Fruit fly (Drosophila melanogaster): Measurements from ENCODE around the gene Traf6.

Gene Traf6

DNA sequence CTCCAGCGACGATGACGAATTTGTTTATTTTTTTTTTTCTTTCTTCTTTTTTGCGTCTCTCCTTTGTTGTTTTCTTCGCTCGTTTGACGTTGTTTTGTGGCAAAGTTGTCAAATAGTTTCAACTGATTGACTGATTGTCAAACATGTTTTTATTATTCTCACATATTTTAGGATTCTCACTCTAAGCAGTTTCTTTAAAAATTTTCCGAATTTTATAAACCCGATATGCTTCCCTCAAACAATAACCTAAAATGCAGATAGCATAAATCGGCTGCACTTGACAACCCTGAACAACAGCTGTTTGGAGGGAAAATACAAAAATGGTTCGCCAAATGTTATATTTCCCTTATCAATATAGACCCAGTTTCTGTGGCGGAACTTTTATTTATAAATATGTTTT, 13.6 kb downstream of the Traf6 start, which contains the start of gene CG17982 (continued):
- TF ChIP-seq CG3065 (GFP tag; optimal IDR thresholded peaks at IDR 0.05), result peak; percentile 2
- TF ChIP-seq Dad (GFP tag; optimal IDR thresholded peaks at IDR 0.05), result peak; percentile 81
- TF ChIP-seq Taf1 (GFP tag; IDR thresholded peaks at IDR 0.05), result peak; percentile 57
- peak; percentile 27 for TF ChIP-seq pfk (GFP tag; optimal IDR thresholded peaks at IDR 0.05)
- no peak for TF ChIP-seq jing (GFP tag; optimal IDR thresholded peaks at IDR 0.05)
- peak; percentile 76 for TF ChIP-seq CG9609 (GFP tag; optimal IDR thresholded peaks at IDR 0.05)
- peak; percentile 16 for TF ChIP-seq CG10274 (GFP tag; optimal IDR thresholded peaks at IDR 0.05)
- TF ChIP-seq CG13624 (GFP tag; optimal IDR thresholded peaks at IDR 0.05), result peak; percentile 89
- TF ChIP-seq Bteb2 (GFP tag; optimal IDR thresholded peaks at IDR 0.05), result peak; percentile 86
- TF ChIP-seq CG14441 (GFP tag; IDR thresholded peaks at IDR 0.05), result peak; percentile 80
- peak; percentile 77 for TF ChIP-seq CG18619 (GFP tag; optimal IDR thresholded peaks at IDR 0.05)
- peak; percentile 71 for TF ChIP-seq pnt (GFP tag; optimal IDR thresholded peaks at IDR 0.05)
- peak; percentile 59 for TF ChIP-seq Hand (GFP tag; optimal IDR thresholded peaks at IDR 0.05)
- TF ChIP-seq peb (GFP tag; IDR thresholded peaks at IDR 0.05), result no peak
- TF ChIP-seq CG18764 (GFP tag; optimal IDR thresholded peaks at IDR 0.05), result peak; percentile 65
- TF ChIP-seq row (GFP tag; IDR thresholded peaks at IDR 0.05), result peak; percentile 90
- TF ChIP-seq Hr78 (GFP tag; optimal IDR thresholded peaks at IDR 0.05), result peak in 1 of 2 experiments; percentile 16
- TF ChIP-seq h (optimal IDR thresholded peaks at IDR 0.05), result no peak
- TF ChIP-seq CG15696 (tag; optimal IDR thresholded peaks at IDR 0.05), result peak; percentile 77
- peak; percentile 35 for TF ChIP-seq wek (GFP tag; optimal IDR thresholded peaks at IDR 0.05)
- TF ChIP-seq lmd (GFP tag; IDR thresholded peaks at IDR 0.05), result peak; percentile 79
- TF ChIP-seq CG12299 (tag; optimal IDR thresholded peaks at IDR 0.05), result peak; percentile 86
- TF ChIP-seq CG12942 (GFP tag; optimal IDR thresholded peaks at IDR 0.05), result peak; percentile 80
- peak; percentile 86 for TF ChIP-seq chn (GFP tag; optimal IDR thresholded peaks at IDR 0.05)
- peak; percentile 53 for TF ChIP-seq Hmx (GFP tag; optimal IDR thresholded peaks at IDR 0.05)
- TF ChIP-seq tgo (GFP tag; IDR thresholded peaks at IDR 0.05), result peak; percentile 83
- peak; percentile 81 for TF ChIP-seq eyg (GFP tag; optimal IDR thresholded peaks at IDR 0.05)
- TF ChIP-seq fu2 (GFP tag; optimal IDR thresholded peaks at IDR 0.05), result peak; percentile 85
- peak in 1 of 2 experiments; percentile 71 for TF ChIP-seq Eip74EF (GFP tag; optimal IDR thresholded peaks at IDR 0.05)
- peak; percentile 32 for TF ChIP-seq Usf (GFP tag; optimal IDR thresholded peaks at IDR 0.05)
- TF ChIP-seq Hr51 (GFP tag; optimal IDR thresholded peaks at IDR 0.05), result peak; percentile 58 to 87
- no peak for TF ChIP-seq CG15479 (GFP tag; optimal IDR thresholded peaks at IDR 0.05)
- TF ChIP-seq CG10366 (GFP tag; IDR thresholded peaks at IDR 0.05), result peak; percentile 76
- peak; percentile 81 for TF ChIP-seq crc (GFP tag; optimal IDR thresholded peaks at IDR 0.05)
- TF ChIP-seq Mes4 (GFP tag; optimal IDR thresholded peaks at IDR 0.05), result peak; percentile 81
- peak; percentile 53; the same call in 1 of the 3 replicates for TF ChIP-seq CG7357 (GFP tag; IDR thresholded peaks at IDR 0.05)
- TF ChIP-seq Nf-YC (tag; optimal IDR thresholded peaks at IDR 0.05), result peak; percentile 81
- peak; percentile 69 for TF ChIP-seq CG12104 (GFP tag; optimal IDR thresholded peaks at IDR 0.05)
- no peak for TF ChIP-seq exex (tag; optimal IDR thresholded peaks at IDR 0.05)
- TF ChIP-seq Pdp1 (GFP tag; optimal IDR thresholded peaks at IDR 0.05), result peak; percentile 77 to 84
- TF ChIP-seq fd64A (GFP tag; optimal IDR thresholded peaks at IDR 0.05), result peak; percentile 45
- TF ChIP-seq CG14667 (GFP tag; IDR thresholded peaks at IDR 0.05), result peak; percentile 44
- no peak for TF ChIP-seq Stat92E (GFP tag; optimal IDR thresholded peaks at IDR 0.05)
- peak; percentile 77 for TF ChIP-seq D19A (tag; optimal IDR thresholded peaks at IDR 0.05)
- peak; percentile 64 for TF ChIP-seq CG11085 (GFP tag; IDR thresholded peaks at IDR 0.05)
- TF ChIP-seq HHEX (GFP tag; optimal IDR thresholded peaks at IDR 0.05), result peak; percentile 76
- TF ChIP-seq usp (GFP tag; optimal IDR thresholded peaks at IDR 0.05), result no peak
- TF ChIP-seq Asciz (GFP tag; optimal IDR thresholded peaks at IDR 0.05), result no peak
- TF ChIP-seq CG8924 (tag; optimal IDR thresholded peaks at IDR 0.05), result peak; percentile 87
- peak; percentile 47; the same call in 1 of the 2 replicates for TF ChIP-seq Ravus (GFP tag; IDR thresholded peaks at IDR 0.05)
- TF ChIP-seq bcd (GFP tag; optimal IDR thresholded peaks at IDR 0.05), result peak; percentile 75

Data from whole organism, embryonic.